Worm (Caenorhabditis elegans) whole organism, early embryonic: ENCODE data around the gene sri-27.
A peak's percentile ranks its signal among the peaks of the same experiment; 100 is the strongest.

Source experiments
- B0310.2 ChIP-seq: sonication (generic microtip); optimal IDR thresholded peaks from 2 replicates; lab custom pipeline; 2016; ENCODE audit warnings: mild to moderate bottlenecking, missing genetic modification characterization, missing compliant biosample characterization
- F13C5.2 ChIP-seq: sonication (generic microtip); optimal IDR thresholded peaks from 2 replicates; lab custom pipeline; 2017; ENCODE audit warnings: mild to moderate bottlenecking, missing genetic modification characterization, inconsistent platforms, missing compliant biosample characterization
- aly-1 ChIP-seq: sonication (generic microtip); optimal IDR thresholded peaks from 2 replicates; lab custom pipeline; 2016; ENCODE audit warnings: missing genetic modification characterization, missing compliant biosample characterization
- ama-1 ChIP-seq: fragments of 150-350 bp; optimal IDR thresholded peaks from 2 replicates; lab custom pipeline; 2014
- ceh-13 ChIP-seq: fragments of 200-800 bp; sonication (Bioruptor generic); optimal IDR thresholded peaks from 2 replicates; lab custom pipeline; 2018; ENCODE audit warnings: mild to moderate bottlenecking, missing genetic modification characterization, missing compliant biosample characterization
- ceh-36 ChIP-seq: sonication (generic microtip); optimal IDR thresholded peaks from 2 replicates; lab custom pipeline; 2016; ENCODE audit warnings: missing genetic modification characterization, inconsistent platforms, missing compliant biosample characterization
- ets-7 ChIP-seq: sonication (generic microtip); optimal IDR thresholded peaks from 2 replicates; lab custom pipeline; 2016; ENCODE audit warnings: missing genotype, missing genetic modification characterization, missing compliant biosample characterization
- flt-1 ChIP-seq: fragments of 200-800 bp; sonication (Bioruptor generic); IDR thresholded peaks from 2 replicates; pipeline ENCODE4 v1.3.6; 2022; ENCODE audit warnings: missing genetic modification characterization, missing compliant biosample characterization
- hmbx-1 ChIP-seq: sonication (generic microtip); optimal IDR thresholded peaks from 2 replicates; lab custom pipeline; 2016; ENCODE audit warnings: mild to moderate bottlenecking, missing genetic modification characterization, missing compliant biosample characterization
- hmg-4 ChIP-seq: fragments of 200-800 bp; sonication (Bioruptor generic); optimal IDR thresholded peaks from 2 replicates; lab custom pipeline; 2018; ENCODE audit warnings: mild to moderate bottlenecking, missing genetic modification characterization, missing compliant biosample characterization
- hnd-1 ChIP-seq: sonication (generic microtip); optimal IDR thresholded peaks from 2 replicates; lab custom pipeline; 2016; ENCODE audit warnings: missing genetic modification characterization, missing compliant biosample characterization
- pes-1 ChIP-seq: fragments of 200-800 bp; sonication (Bioruptor generic); IDR thresholded peaks from 2 replicates; pipeline ENCODE4 v1.3.6; 2022; ENCODE audit warnings: missing genetic modification reagents, missing genetic modification characterization, missing compliant biosample characterization
- scrt-1 ChIP-seq: fragments of 200-800 bp; sonication (Bioruptor generic); IDR thresholded peaks from 2 replicates; pipeline ENCODE4 v1.3.6; 2022; ENCODE audit warnings: missing genetic modification characterization, missing compliant biosample characterization
- sea-1 ChIP-seq: fragments of 200-800 bp; sonication (Bioruptor generic); conservative IDR thresholded peaks from 2 replicates; pipeline ENCODE4 v1.3.6; 2022; ENCODE audit warnings: missing genetic modification characterization, missing compliant biosample characterization
- tbx-11 ChIP-seq: fragments of 200-800 bp; sonication (Bioruptor generic); IDR thresholded peaks from 2 replicates; pipeline ENCODE4 v1.3.6; 2022; ENCODE audit warnings: missing genetic modification characterization, missing compliant biosample characterization
- tbx-37 ChIP-seq: fragments of 200-800 bp; sonication (Bioruptor generic); conservative IDR thresholded peaks from 2 replicates; pipeline ENCODE4 v1.3.6; 2022; ENCODE audit warnings: missing genetic modification reagents, missing genetic modification characterization, missing compliant biosample characterization
- tra-4 ChIP-seq: sonication (generic microtip); optimal IDR thresholded peaks from 2 replicates; lab custom pipeline; 2017; ENCODE audit warnings: missing genetic modification characterization, missing compliant biosample characterization

The sri-27 gene

DNA sequence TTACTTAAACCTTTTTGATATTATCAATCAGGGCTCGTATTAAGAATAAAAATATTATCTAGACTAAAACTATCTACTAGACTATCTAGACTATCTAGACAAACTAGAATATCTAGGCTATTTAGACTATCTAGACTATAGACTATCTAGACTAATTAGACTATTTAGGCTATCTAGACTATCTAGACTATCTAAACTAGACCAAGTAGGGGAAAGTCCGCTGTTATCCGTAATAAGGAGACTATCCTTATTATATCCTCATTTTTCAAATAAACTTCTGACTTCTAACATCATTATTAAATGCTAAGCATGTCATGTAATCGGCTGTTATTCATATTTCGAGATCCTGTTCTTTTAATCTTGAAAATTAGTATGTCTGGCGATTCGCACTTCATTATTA is 3.5 kb upstream of the sri-27 start, which contains the start of gene srw-101:
Gene srw-101 (plus strand): TSS at position 301 of the 400 bp plus-strand sequence.
- TF ChIP-seq hmbx-1 (no peak), ceh-36 (tag; lab: Kevin White, UChicago) (no peak), tbx-37 (no peak), hmg-4 (GFP tag; lab: Kevin White, UChicago) (no peak), scrt-1 (GFP tag; lab: Robert Waterston, UW) (no peak), ama-1 (no peak), hnd-1 (tag; lab: Kevin White, UChicago) (no peak), flt-1 (GFP tag; lab: Robert Waterston, UW) (no peak), ceh-13 (GFP tag; lab: Kevin White, UChicago) (no peak), tra-4 (tag; lab: Kevin White, UChicago) (no peak), tbx-11 (no peak)

DNA sequence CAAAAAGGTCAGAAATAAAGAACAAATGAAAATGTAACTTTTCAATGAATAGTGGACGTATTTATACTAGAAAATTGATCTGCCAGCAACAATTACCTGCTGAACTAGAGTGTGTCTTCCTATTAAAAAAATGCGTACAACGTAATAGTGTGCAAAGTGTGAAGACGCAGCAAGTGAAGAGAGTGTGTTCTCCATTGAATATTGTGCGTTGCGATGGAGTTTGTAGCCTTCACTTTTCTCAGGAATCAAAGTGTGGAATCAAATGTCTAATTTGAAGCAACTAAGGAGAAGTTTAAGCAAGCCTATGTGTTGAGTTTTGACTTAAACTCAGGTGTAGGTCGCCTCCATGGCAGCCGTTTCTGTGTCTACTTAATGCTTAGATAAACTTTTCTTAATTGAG is 6.5 kb downstream of the sri-27 start, which contains the start of gene gst-21:
Gene gst-21 (minus strand): TSS at position 101 of the 400 bp plus-strand sequence.
- TF ChIP-seq hmg-4 (GFP tag; lab: Kevin White, UChicago), result no peak
- no peak for TF ChIP-seq ama-1
- no peak for TF ChIP-seq flt-1 (GFP tag; lab: Robert Waterston, UW)
- TF ChIP-seq ceh-13 (GFP tag; lab: Kevin White, UChicago), result no peak

DNA sequence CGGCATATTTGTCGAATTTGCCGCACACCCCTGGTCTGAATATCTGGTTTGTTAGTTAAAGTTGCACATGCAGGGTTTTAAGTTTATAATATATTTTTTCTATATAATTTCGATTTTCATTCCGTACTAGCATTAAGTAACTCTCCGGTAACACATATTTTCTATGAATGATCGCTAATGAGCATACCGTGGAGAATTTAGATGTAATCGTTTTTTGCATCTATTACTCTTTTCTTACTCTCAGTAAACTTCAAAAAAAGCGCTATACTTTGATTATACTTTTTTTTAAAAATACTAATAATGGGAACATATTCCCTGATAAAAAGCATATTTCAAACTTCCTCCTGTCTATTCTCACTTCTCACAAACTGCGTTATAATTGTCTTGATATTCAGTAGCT is 9.1 kb downstream of the sri-27 start, which contains the start of gene str-160:
Gene str-160 (plus strand): TSS at position 301 of the 400 bp plus-strand sequence.
- TF ChIP-seq sea-1 (no peak), ama-1 (no peak), scrt-1 (GFP tag; lab: Robert Waterston, UW) (no peak), tbx-37 (no peak), aly-1 (tag; lab: Kevin White, UChicago) (no peak), ceh-13 (GFP tag; lab: Kevin White, UChicago) (no peak), hmg-4 (GFP tag; lab: Kevin White, UChicago) (no peak)

DNA sequence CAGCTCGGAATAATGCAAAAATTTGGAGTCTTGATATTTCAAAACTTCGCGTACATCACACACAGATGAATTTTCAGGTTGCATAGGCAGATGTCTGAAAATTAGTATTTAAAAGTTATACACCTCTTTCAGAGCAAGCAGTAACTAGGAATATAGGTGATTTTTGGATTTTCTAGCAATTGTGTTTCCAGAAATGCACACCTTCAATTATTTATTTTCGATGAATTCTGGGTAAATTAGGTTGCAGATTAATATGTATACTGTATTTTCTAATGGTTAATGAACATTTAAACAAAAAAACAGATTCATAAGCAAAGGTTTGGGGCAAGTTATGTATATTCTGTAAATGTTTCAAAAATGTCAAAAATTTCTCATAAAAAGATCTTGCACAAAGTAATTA is 15.6 kb downstream of the sri-27 start, which contains the start of gene srab-25:
Gene srab-25 (minus strand): TSS at position 101 of the 400 bp plus-strand sequence.
- no peak for TF ChIP-seq ceh-13 (GFP tag; lab: Kevin White, UChicago)
- TF ChIP-seq aly-1 (tag; lab: Kevin White, UChicago), result no peak
- no peak for TF ChIP-seq hmbx-1
- TF ChIP-seq tbx-11, result no peak
- TF ChIP-seq F13C5.2 (tag; lab: Kevin White, UChicago), result no peak
- no peak for TF ChIP-seq tbx-37
- no peak for TF ChIP-seq ama-1

DNA sequence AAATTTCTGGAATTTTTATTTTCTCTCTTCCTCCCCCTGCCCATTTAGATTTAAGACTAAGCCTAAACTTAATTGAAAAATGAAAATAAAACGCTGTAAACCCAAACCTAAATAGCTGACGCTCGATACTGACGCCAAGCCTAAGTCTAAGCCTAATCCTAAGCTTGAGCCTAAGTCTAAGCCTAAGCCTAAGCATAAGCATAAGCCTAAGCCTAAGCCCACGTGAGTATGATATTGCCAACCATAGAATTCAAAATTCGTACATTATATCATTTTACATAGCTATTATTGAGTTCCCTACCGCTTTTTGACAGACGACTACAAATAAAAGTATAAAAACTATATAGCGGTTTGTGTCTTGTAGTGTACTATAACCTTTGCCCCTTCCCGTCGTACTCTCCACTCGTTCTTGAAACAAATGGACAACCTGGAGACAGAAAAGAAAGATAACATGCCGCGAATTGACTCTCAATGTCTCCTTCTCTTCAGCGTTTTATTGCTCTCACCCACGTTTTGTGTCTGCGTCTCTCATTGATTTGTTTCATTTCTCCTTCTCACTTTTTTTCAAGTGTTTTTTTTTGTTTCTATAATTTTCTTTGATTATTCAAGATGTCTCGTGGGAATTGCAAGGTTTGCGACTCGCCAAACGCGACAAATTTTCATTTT is 17.9 kb downstream of the sri-27 start, which contains the start of gene nhr-256:
Gene nhr-256 (plus strand): TSS at position 567 of the 666 bp plus-strand sequence.
- TF ChIP-seq tbx-37, result no peak
- TF ChIP-seq ceh-36 (tag; lab: Kevin White, UChicago), result peak; percentile 38

DNA sequence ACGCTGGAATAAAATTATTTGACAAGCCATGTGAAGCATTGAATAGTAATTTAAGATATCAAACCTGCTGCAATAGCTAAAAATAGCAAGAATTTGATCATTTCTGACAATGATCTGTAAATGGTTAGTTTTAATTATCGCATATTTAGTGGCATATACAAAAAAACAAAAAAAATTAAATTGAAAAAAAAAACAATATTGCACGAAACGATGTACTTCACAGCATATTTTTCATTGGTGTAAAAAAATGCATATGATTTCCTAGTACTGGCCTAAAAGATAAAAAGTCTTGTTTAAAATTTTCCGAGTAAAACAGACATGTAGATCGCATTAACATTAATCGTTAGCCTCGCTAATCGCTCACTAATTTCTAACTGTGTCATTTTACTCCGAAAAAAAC is 23.6 kb downstream of the sri-27 start, which contains the start of gene ZK697.8:
Gene ZK697.8 (minus strand): TSS at position 101 of the 400 bp plus-strand sequence.
- TF ChIP-seq ama-1, result no peak

DNA sequence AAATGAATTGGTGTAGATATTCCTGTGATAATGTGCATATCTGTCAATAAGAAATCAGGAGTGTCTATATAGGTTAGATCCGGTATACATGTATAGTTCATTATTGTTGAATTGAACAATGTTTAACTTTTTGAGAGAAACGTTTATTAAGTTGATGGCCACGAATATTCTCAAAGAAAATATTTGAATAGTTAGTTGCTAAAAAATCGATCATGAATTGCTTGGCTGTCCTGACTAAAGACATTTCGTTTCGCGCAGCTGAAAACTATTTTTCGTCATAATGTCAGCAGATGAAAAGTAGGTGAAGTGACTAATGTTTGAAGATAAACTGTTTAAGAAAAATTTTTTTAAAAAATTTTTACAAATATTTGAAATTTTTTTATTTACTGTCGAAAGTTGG is 26.0 kb downstream of the sri-27 start, which contains the start of gene srh-199:
Gene srh-199 (minus strand): TSS at position 101 of the 400 bp plus-strand sequence.
- TF ChIP-seq hmbx-1 (no peak), aly-1 (tag; lab: Kevin White, UChicago) (no peak), scrt-1 (GFP tag; lab: Robert Waterston, UW) (no peak), ama-1 (no peak), F13C5.2 (tag; lab: Kevin White, UChicago) (no peak), tra-4 (tag; lab: Kevin White, UChicago) (no peak), ets-7 (tag; lab: Kevin White, UChicago) (no peak), hnd-1 (tag; lab: Kevin White, UChicago) (no peak), ceh-36 (tag; lab: Kevin White, UChicago) (no peak), hmg-4 (GFP tag; lab: Kevin White, UChicago) (no peak), ceh-13 (GFP tag; lab: Kevin White, UChicago) (no peak), pes-1 (GFP tag; lab: Robert Waterston, UW) (no peak), flt-1 (GFP tag; lab: Robert Waterston, UW) (no peak), sea-1 (no peak), B0310.2 (no peak), tbx-11 (no peak)

DNA sequence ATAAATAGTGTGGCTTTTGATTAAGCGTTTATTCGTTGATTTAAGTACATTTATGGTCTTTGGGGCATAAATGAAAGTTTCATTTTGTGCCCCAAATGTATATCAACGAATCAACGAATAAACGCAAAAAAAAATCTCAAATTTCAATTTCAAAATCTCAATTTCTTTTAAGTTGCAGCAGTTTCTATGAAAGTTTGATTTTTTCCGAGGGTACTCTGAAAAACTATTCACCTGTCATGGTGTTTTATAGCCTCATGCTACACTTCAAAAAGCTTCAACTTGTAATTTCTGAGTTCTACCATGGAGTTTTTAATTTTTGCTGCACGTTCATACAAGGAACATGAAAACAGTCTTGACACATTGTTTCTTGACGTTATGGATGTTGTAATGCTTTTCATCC is 27.0 kb downstream of the sri-27 start, which contains the start of gene ZK697.1:
Gene ZK697.1 (plus strand): TSS at position 301 of the 400 bp plus-strand sequence.
- no peak for TF ChIP-seq tra-4 (tag; lab: Kevin White, UChicago)
- TF ChIP-seq tbx-11, result no peak
- no peak for TF ChIP-seq ceh-13 (GFP tag; lab: Kevin White, UChicago)
- TF ChIP-seq pes-1 (GFP tag; lab: Robert Waterston, UW), result no peak
- TF ChIP-seq hmg-4 (GFP tag; lab: Kevin White, UChicago), result no peak
- TF ChIP-seq scrt-1 (GFP tag; lab: Robert Waterston, UW), result no peak
- TF ChIP-seq hnd-1 (tag; lab: Kevin White, UChicago), result no peak
- no peak for TF ChIP-seq F13C5.2 (tag; lab: Kevin White, UChicago)
- no peak for TF ChIP-seq B0310.2
- TF ChIP-seq sea-1, result no peak
- no peak for TF ChIP-seq aly-1 (tag; lab: Kevin White, UChicago)
- TF ChIP-seq tbx-37, result no peak
- TF ChIP-seq hmbx-1, result no peak
- no peak for TF ChIP-seq ceh-36 (tag; lab: Kevin White, UChicago)
- TF ChIP-seq flt-1 (GFP tag; lab: Robert Waterston, UW), result no peak
- TF ChIP-seq ama-1, result no peak
- TF ChIP-seq ets-7 (tag; lab: Kevin White, UChicago), result no peak
